Worm (Caenorhabditis elegans) whole organism, L1 larva: Measurements from ENCODE around the gene T16G12.13.

Experiments
- ceh-82 ChIP-seq, 3 experiments: fragments of 150-350 bp in 1 of 3; sonication (generic microtip) in 2 of 3; optimal IDR thresholded peaks; 2 replicates each; lab custom pipeline; 2014 to 2017; ENCODE audit warnings: missing biosample characterization in 3 of 3, missing genetic modification characterization in 3 of 3
- ces-1 ChIP-seq: fragments of 150-350 bp; optimal IDR thresholded peaks from 2 replicates; lab custom pipeline; 2014; ENCODE audit warnings: missing biosample characterization, missing genetic modification reagents, missing genetic modification characterization
- fkh-8 ChIP-seq: sonication (generic microtip); optimal IDR thresholded peaks from 2 replicates; lab custom pipeline; 2016; ENCODE audit warnings: mild to moderate bottlenecking, missing genetic modification characterization, missing compliant biosample characterization
- lin-15B ChIP-seq: fragments of 150-350 bp; sonication (generic microtip); optimal IDR thresholded peaks from 3 replicates; lab custom pipeline; 2014; ENCODE audit warnings: missing biosample characterization, missing genetic modification characterization
- lsy-2 ChIP-seq, 2 experiments: fragments of 150-350 bp; optimal IDR thresholded peaks; 2 replicates each; lab custom pipeline; 2014; ENCODE audit warnings: missing biosample characterization in 2 of 2, missing genetic modification characterization in 2 of 2
- nhr-11 ChIP-seq: fragments of 150-350 bp; optimal IDR thresholded peaks from 2 replicates; lab custom pipeline; 2014; ENCODE audit warnings: missing biosample characterization, missing genetic modification characterization
- nhr-12 ChIP-seq: sonication (generic microtip); optimal IDR thresholded peaks from 2 replicates; lab custom pipeline; 2017; ENCODE audit warnings: missing biosample characterization, missing genetic modification characterization
- nhr-20 ChIP-seq: sonication (generic microtip); optimal IDR thresholded peaks from 2 replicates; lab custom pipeline; 2016; ENCODE audit warnings: mild to moderate bottlenecking, missing genetic modification characterization, missing compliant biosample characterization
- nhr-85 ChIP-seq: sonication (generic microtip); peaks from one replicate; lab custom pipeline; 2016; ENCODE audit warnings: missing genetic modification characterization, inconsistent platforms, missing compliant biosample characterization
- skn-1 ChIP-seq: fragments of 150-350 bp; optimal IDR thresholded peaks from 2 replicates; lab custom pipeline; 2014; ENCODE audit warnings: missing biosample characterization, missing genetic modification characterization
- ztf-4 ChIP-seq: fragments of 150-350 bp; optimal IDR thresholded peaks from 2 replicates; lab custom pipeline; 2014; ENCODE audit warnings: missing biosample characterization, missing genetic modification characterization

DNA sequence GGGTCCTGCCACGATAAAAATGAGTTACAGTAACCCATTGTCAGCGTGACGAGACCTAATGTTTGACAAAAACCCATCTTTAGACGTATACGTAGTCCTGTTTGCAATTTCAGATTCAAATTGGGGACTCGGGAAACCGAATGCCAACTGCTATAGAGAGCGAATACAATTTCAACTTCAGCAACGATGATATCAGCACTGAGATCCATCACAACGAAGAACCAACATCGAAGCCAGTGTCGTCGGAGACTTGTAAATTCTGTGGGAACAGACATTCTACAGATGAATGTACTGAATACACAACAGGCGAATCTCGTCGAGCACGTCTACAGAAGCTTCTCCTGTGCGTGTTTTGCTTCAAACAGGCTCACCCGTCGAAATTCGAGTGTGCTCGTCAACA lies 24.9 kb downstream of the T16G12.13 start:
- TF ChIP-seq nhr-85 (tag; lab: Kevin White, UChicago) (no peak), lsy-2 (tag; optimal IDR thresholded peaks at IDR 0.05; lab: Kevin White, UChicago) (no peak), ztf-4 (no peak), nhr-20 (tag; lab: Kevin White, UChicago) (no peak), skn-1 (tag; lab: Kevin White, UChicago) (no peak), ces-1 (GFP tag; lab: Kevin White, UChicago) (no peak), nhr-11 (tag; lab: Kevin White, UChicago) (no peak), lin-15B (tag; lab: Kevin White, UChicago) (no peak), ceh-82 (tag; optimal IDR thresholded peaks at IDR 0.05; lab: Kevin White, UChicago) (no peak), nhr-12 (tag; lab: Kevin White, UChicago) (no peak), fkh-8 (tag; lab: Kevin White, UChicago) (no peak)
